Fruit fly (Drosophila melanogaster): ENCODE data around the gene CG9981.

CG9981 gene

DNA sequence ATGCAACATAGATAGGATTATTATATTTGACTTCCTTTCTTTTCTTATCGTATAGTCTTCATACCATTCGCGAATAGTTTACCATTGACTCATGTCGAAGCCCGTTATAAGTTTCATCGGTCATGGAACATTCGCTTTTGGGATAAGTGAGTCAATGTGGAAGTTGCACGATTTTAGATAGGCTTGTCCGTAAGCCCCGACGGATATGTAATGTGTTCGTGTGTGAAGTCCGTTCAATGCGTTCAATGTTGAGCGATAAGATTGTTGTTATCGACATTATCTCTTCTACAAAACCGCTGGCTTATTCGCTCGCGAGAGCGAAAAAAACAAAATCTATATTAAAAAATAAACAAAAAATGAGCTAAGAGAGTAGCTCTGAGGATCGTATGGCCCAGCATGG is at the start of gene CG9981:
TSS of gene CG9981 (minus strand) at position 320 of the 400 bp plus-strand sequence.
- TF ChIP-seq CG15336 (GFP tag; IDR thresholded peaks at IDR 0.05) (no peak), acj6 (GFP tag; optimal IDR thresholded peaks at IDR 0.05) (no peak), Eip93F (GFP tag; optimal IDR thresholded peaks at IDR 0.05) (no peak), vri (GFP tag; optimal IDR thresholded peaks at IDR 0.05) (peak; percentile 21), svp (GFP tag) (peak; percentile 53)

DNA sequence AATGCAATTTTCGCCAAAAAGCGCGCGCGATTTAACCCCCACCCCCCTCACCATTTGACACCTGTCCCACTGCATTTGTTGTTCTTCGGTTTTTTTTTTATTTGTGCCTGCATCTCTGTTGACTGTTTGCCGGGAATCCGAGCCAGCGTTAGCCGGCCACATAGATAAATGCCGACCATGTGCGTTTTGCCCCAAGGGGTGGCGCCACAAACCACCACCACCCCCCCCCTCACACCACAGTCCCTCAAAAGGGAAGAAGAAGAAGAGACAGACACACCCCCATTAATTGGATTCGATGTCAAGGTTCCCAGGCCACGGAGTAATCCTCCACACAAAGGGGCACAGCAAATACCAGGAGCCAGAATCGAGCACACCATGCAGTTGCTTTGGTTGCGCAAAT is 44.4 kb upstream of the CG9981 start:
- TF ChIP-seq Ets96B (tag; optimal IDR thresholded peaks at IDR 0.05), result no peak
- TF ChIP-seq vri (GFP tag; optimal IDR thresholded peaks at IDR 0.05), result no peak
- no peak for TF ChIP-seq topi (GFP tag; optimal IDR thresholded peaks at IDR 0.05)
- TF ChIP-seq Blimp-1 (GFP tag; optimal IDR thresholded peaks at IDR 0.05), result no peak
- no peak for TF ChIP-seq Eip75B (GFP tag; optimal IDR thresholded peaks at IDR 0.05)

DNA sequence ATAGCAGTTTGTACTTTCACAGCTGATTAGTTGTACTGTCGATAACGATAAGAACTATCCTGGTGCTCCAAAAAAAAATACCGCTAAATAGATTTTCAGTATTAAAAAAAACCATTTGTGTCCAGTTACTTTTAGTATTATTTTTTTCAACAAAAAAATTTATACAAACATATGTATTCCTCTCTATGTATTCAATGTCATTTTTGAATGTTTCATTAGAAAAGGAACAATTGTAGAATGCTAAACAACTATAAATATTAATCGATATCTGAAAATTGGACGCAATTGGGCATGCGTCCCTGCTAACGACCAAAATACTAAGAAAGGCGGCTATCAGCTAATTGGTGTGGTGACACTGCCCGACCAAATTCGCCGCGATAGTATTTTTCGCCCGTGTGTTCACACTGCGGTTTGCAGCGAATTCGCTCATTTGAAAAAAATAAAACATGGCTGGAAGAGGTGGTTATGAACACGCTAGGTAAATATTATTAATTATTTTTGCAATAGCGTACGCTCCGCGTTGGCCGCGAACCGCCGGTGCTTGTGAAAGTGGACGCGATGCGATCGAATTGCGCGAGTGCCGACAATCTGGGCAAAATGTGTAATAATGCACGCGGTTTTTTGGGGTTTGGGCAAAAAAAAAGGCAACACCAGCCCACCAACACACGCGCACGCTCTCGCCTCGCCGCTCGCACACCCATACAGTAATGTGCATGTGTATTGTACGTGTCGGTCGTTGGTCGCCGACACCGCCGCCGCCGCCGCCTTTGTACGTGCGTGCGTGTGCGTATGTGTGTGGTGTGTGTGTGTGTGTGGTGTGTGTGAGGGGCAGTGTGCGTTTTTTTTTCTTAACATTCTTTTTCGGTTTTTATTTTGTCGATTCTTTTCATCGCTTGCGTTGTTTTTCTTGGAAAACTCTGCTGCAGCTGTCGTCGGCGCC is 43.6 kb upstream of the CG9981 start, which contains the start of the genes CG34015 and eIF4H1:
TSS of gene CG34015 (minus strand) at position 51 of the 940 bp plus-strand sequence.
TSS of gene eIF4H1 (plus strand) at position 414 of the 940 bp plus-strand sequence.
- TF ChIP-seq CG3032 (tag; optimal IDR thresholded peaks at IDR 0.05) (no peak), CG11762 (GFP tag; optimal IDR thresholded peaks at IDR 0.05; ENCODE audit: insufficient read depth) (no peak), CG8119 (GFP tag; IDR thresholded peaks at IDR 0.05) (peak; percentile 75; the same call in 2 of the 3 replicates), dac (GFP tag; optimal IDR thresholded peaks at IDR 0.05) (peak; percentile 56), Ets96B (tag; optimal IDR thresholded peaks at IDR 0.05) (no peak), net (GFP tag; optimal IDR thresholded peaks at IDR 0.05) (peak; percentile 61), Eip75B (GFP tag; optimal IDR thresholded peaks at IDR 0.05) (peak; percentile 28), CG6808 (GFP tag; optimal IDR thresholded peaks at IDR 0.05) (peak; percentile 80), fkh (GFP tag; optimal IDR thresholded peaks at IDR 0.05) (peak; percentile 64), Met (GFP tag; optimal IDR thresholded peaks at IDR 0.05) (peak; percentile 42), CG34406 (GFP tag; optimal IDR thresholded peaks at IDR 0.05) (peak; percentile 34), CG10631 (GFP tag; optimal IDR thresholded peaks at IDR 0.05) (no peak), CG3919 (GFP tag; optimal IDR thresholded peaks at IDR 0.05) (peak; percentile 8), spab (GFP tag; optimal IDR thresholded peaks at IDR 0.05) (no peak), salr (GFP tag; optimal IDR thresholded peaks at IDR 0.05) (peak in 1 of 2 experiments; percentile 57), pdm3 (GFP tag; optimal IDR thresholded peaks at IDR 0.05) (no peak), eg (GFP tag; IDR thresholded peaks at IDR 0.05) (peak; percentile 77; the same call in 1 of the 3 replicates), ss (GFP tag; optimal IDR thresholded peaks at IDR 0.05) (peak; percentile 87 to 93), CG6854 (GFP tag; optimal IDR thresholded peaks at IDR 0.05) (peak; percentile 80), CG9139 (GFP tag; optimal IDR thresholded peaks at IDR 0.05) (peak; percentile 83), CG15336 (GFP tag; IDR thresholded peaks at IDR 0.05) (peak; percentile 77), svp (GFP tag) (peak; percentile 84), CG16779 (tag; optimal IDR thresholded peaks at IDR 0.05) (peak; percentile 71), acj6 (GFP tag; optimal IDR thresholded peaks at IDR 0.05) (no peak), Sox15 (GFP tag; optimal IDR thresholded peaks at IDR 0.05) (no peak), Smox (GFP tag; optimal IDR thresholded peaks at IDR 0.05) (peak; percentile 11), CG6163 (GFP tag; IDR thresholded peaks at IDR 0.05) (peak; percentile 62; the same call in 2 of the 3 replicates), topi (GFP tag; optimal IDR thresholded peaks at IDR 0.05) (peak; percentile 36), vri (GFP tag; optimal IDR thresholded peaks at IDR 0.05) (peak; percentile 31), Lpt (GFP tag; optimal IDR thresholded peaks at IDR 0.05) (peak; percentile 60), achi (GFP tag; optimal IDR thresholded peaks at IDR 0.05) (no peak), esn (GFP tag; optimal IDR thresholded peaks at IDR 0.05) (peak; percentile 1), Ets21C (GFP tag; optimal IDR thresholded peaks at IDR 0.05) (no peak), Sox14 (GFP tag; optimal IDR thresholded peaks at IDR 0.05) (peak; percentile 63), CG1621 (tag; optimal IDR thresholded peaks at IDR 0.05) (peak; percentile 62), Hr4 (GFP tag; optimal IDR thresholded peaks at IDR 0.05) (no peak), fd85E (GFP tag; optimal IDR thresholded peaks at IDR 0.05) (no peak), CG4318 (GFP tag; optimal IDR thresholded peaks at IDR 0.05) (no peak), dsx (GFP tag; optimal IDR thresholded peaks at IDR 0.05; ENCODE audit: poor library complexity, severe bottlenecking) (no peak), OdsH (GFP tag; optimal IDR thresholded peaks at IDR 0.05) (peak; percentile 22), CG6792 (GFP tag; optimal IDR thresholded peaks at IDR 0.05) (peak; percentile 34), CG7368 (GFP tag; optimal IDR thresholded peaks at IDR 0.05) (no peak)
